Worm (Caenorhabditis elegans): ENCODE measurements around the gene C37C3.9.

C37C3.9 gene

ce11 chrV:7820270-7820669 is 34.2 kb downstream of the C37C3.9 start, which contains the start of gene lbp-4:
lbp-4 (plus strand) TSS chrV:7820578.
- TF ChIP-seq lin-15B (tag; optimal IDR thresholded peaks at IDR 0.05): peak; percentile 26
- no peak for TF ChIP-seq unc-86 (tag; optimal IDR thresholded peaks at IDR 0.05)
- TF ChIP-seq nhr-19 (GFP tag; conservative IDR thresholded peaks at IDR 0.05): no peak
- peak; percentile 37 for TF ChIP-seq snu-23 (GFP tag; optimal IDR thresholded peaks at IDR 0.05)
- TF ChIP-seq F16B12.6 (tag; optimal IDR thresholded peaks at IDR 0.05): peak; percentile 3
- TF ChIP-seq C04F5.9 (tag; optimal IDR thresholded peaks at IDR 0.05): no peak
- TF ChIP-seq xbp-1 (tag; optimal IDR thresholded peaks at IDR 0.05): peak; percentile 49
- peak; percentile 63 for TF ChIP-seq unc-130 (tag; optimal IDR thresholded peaks at IDR 0.05)
- TF ChIP-seq nhr-11 (tag; optimal IDR thresholded peaks at IDR 0.05): no peak
- TF ChIP-seq isw-1 (GFP tag; IDR thresholded peaks at IDR 0.05): no peak
- peak; percentile 49 for TF ChIP-seq rnt-1 (tag; optimal IDR thresholded peaks at IDR 0.05)
- TF ChIP-seq pag-3 (tag; optimal IDR thresholded peaks at IDR 0.05; ENCODE audit: borderline replicate concordance, insufficient read depth): peak; percentile 25
- TF ChIP-seq elt-3 (tag; optimal IDR thresholded peaks at IDR 0.05): peak in 1 of 6 experiments; percentile 17
- no peak for TF ChIP-seq nhr-237 (tag; optimal IDR thresholded peaks at IDR 0.05)
- TF ChIP-seq lir-3 (tag; optimal IDR thresholded peaks at IDR 0.05; ENCODE audit: poor library complexity): peak; percentile 40
- no peak for TF ChIP-seq Y116A8C.19 (tag; optimal IDR thresholded peaks at IDR 0.05; ENCODE audit: borderline replicate concordance)
- TF ChIP-seq ztf-4 (tag; optimal IDR thresholded peaks at IDR 0.05): no peak
- TF ChIP-seq vab-15 (tag; optimal IDR thresholded peaks at IDR 0.05): peak; percentile 86
- TF ChIP-seq lin-13 (GFP tag; optimal IDR thresholded peaks at IDR 0.05): peak; percentile 20
- no peak for TF ChIP-seq mdl-1 (tag; optimal IDR thresholded peaks at IDR 0.05)
- TF ChIP-seq sptf-1 (tag; optimal IDR thresholded peaks at IDR 0.05): no peak
- TF ChIP-seq dsc-1 (tag; optimal IDR thresholded peaks at IDR 0.05): peak; percentile 16
- peak; percentile 54 for TF ChIP-seq nhr-20 (tag; optimal IDR thresholded peaks at IDR 0.05)
- TF ChIP-seq hlh-4 (tag; optimal IDR thresholded peaks at IDR 0.05): no peak
- TF ChIP-seq lsy-2 (tag; optimal IDR thresholded peaks at IDR 0.05): peak; percentile 1 to 81
- TF ChIP-seq nhr-77 (tag; optimal IDR thresholded peaks at IDR 0.05): peak; percentile 23
- TF ChIP-seq lin-35 (GFP tag; optimal IDR thresholded peaks at IDR 0.05): peak; percentile 44 to 78
- peak; percentile 54 for TF ChIP-seq nhr-71 (tag; optimal IDR thresholded peaks at IDR 0.05)
- TF ChIP-seq nhr-47 (tag; optimal IDR thresholded peaks at IDR 0.05): peak; percentile 36
- TF ChIP-seq fkh-8 (tag; optimal IDR thresholded peaks at IDR 0.05): peak; percentile 7
- peak; percentile 83 for TF ChIP-seq lin-14 (GFP tag; optimal IDR thresholded peaks at IDR 0.05)
- TF ChIP-seq ceh-90 (tag; optimal IDR thresholded peaks at IDR 0.05): no peak
- TF ChIP-seq irx-1 (tag; optimal IDR thresholded peaks at IDR 0.05): no peak
- peak; percentile 12 for TF ChIP-seq skn-1 (tag; optimal IDR thresholded peaks at IDR 0.05)
- TF ChIP-seq alr-1 (tag; optimal IDR thresholded peaks at IDR 0.05; ENCODE audit: borderline replicate concordance): no peak
- TF ChIP-seq ztf-11 (tag; optimal IDR thresholded peaks at IDR 0.05): peak in 1 of 2 experiments; percentile 33
- no peak for TF ChIP-seq hlh-17 (GFP tag; optimal IDR thresholded peaks at IDR 0.05; ENCODE audit: borderline replicate concordance)
- no peak for TF ChIP-seq ets-5 (GFP tag; IDR thresholded peaks at IDR 0.05)
- TF ChIP-seq dpl-1 (GFP tag; optimal IDR thresholded peaks at IDR 0.05): peak in 2 of 3 experiments; percentile 19 to 50
- peak; percentile 83 for TF ChIP-seq C16A3.4 (tag; optimal IDR thresholded peaks at IDR 0.05)
- peak; percentile 23 for TF ChIP-seq swsn-7 (tag; optimal IDR thresholded peaks at IDR 0.05)
- no peak for TF ChIP-seq tlp-1 (tag; optimal IDR thresholded peaks at IDR 0.05)
- peak; percentile 15 for TF ChIP-seq tbx-2 (tag; optimal IDR thresholded peaks at IDR 0.05)
- TF ChIP-seq mep-1 (tag; optimal IDR thresholded peaks at IDR 0.05): no peak
- no peak for TF ChIP-seq nhr-76 (tag; optimal IDR thresholded peaks at IDR 0.05)
- peak; percentile 3 for TF ChIP-seq snpc-4 (tag; optimal IDR thresholded peaks at IDR 0.05)
- no peak for TF ChIP-seq hpl-2 (GFP tag; optimal IDR thresholded peaks at IDR 0.05)
- peak; percentile 51 to 53 for TF ChIP-seq efl-1 (optimal IDR thresholded peaks at IDR 0.05)
- TF ChIP-seq efl-1 (GFP tag; optimal IDR thresholded peaks at IDR 0.05 in 1 of 2): peak in 1 of 2 experiments; percentile 42
- TF ChIP-seq ceh-82 (tag; optimal IDR thresholded peaks at IDR 0.05): peak in 1 of 3 experiments; percentile 30
- no peak for TF ChIP-seq fkh-4 (tag; optimal IDR thresholded peaks at IDR 0.05; ENCODE audit: borderline replicate concordance)
